Fruit fly (Drosophila melanogaster): Measurements from ENCODE around the gene alpha-Man-Ib.

Gene alpha-Man-Ib

DNA sequence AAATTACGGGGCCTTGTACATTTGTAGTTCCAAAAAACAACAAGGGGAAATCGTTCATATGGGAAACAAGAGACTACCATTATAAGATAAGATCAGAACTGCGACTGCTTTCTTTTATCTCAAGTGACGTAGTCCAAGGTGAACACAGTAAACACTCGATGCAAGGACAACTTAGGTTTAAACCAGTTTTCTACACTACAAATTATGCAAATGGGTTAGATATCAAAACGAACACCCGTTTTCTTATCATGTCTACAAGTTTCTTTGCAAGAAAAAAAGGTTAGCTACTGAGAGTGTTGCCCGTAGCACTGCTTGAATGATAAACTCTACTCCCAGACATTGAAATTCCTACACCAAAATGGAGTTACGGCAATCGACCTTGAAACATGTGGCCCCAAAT lies 11.5 kb upstream of the alpha-Man-Ib start (continued):
- TF ChIP-seq CG5953 (GFP tag; IDR thresholded peaks at IDR 0.05), result peak; percentile 41; the same call in 1 of the 2 replicates
- TF ChIP-seq nmo (GFP tag; optimal IDR thresholded peaks at IDR 0.05), result peak; percentile 76
- TF ChIP-seq CG10462 (GFP tag; optimal IDR thresholded peaks at IDR 0.05), result peak; percentile 14
- TF ChIP-seq Chrac-16 (GFP tag; optimal IDR thresholded peaks at IDR 0.05), result peak; percentile 50
- peak; percentile 53 for TF ChIP-seq CG1233 (GFP tag; optimal IDR thresholded peaks at IDR 0.05)
- TF ChIP-seq seq (GFP tag; IDR thresholded peaks at IDR 0.05), result no peak
- TF ChIP-seq Sry-δ (GFP tag; optimal IDR thresholded peaks at IDR 0.05), result peak; percentile 14
- TF ChIP-seq scrt (GFP tag; optimal IDR thresholded peaks at IDR 0.05), result no peak
- TF ChIP-seq HmgD (GFP tag; optimal IDR thresholded peaks at IDR 0.05), result no peak
- no peak for TF ChIP-seq bigmax (GFP tag; optimal IDR thresholded peaks at IDR 0.05)
- TF ChIP-seq CG10654 (GFP tag; optimal IDR thresholded peaks at IDR 0.05), result peak; percentile 2
- peak; percentile 20 for TF ChIP-seq CG12659 (GFP tag; optimal IDR thresholded peaks at IDR 0.05)
- no peak for TF ChIP-seq gsb-n (tag; optimal IDR thresholded peaks at IDR 0.05)
- peak; percentile 80 for TF ChIP-seq Side (GFP tag; optimal IDR thresholded peaks at IDR 0.05)

DNA sequence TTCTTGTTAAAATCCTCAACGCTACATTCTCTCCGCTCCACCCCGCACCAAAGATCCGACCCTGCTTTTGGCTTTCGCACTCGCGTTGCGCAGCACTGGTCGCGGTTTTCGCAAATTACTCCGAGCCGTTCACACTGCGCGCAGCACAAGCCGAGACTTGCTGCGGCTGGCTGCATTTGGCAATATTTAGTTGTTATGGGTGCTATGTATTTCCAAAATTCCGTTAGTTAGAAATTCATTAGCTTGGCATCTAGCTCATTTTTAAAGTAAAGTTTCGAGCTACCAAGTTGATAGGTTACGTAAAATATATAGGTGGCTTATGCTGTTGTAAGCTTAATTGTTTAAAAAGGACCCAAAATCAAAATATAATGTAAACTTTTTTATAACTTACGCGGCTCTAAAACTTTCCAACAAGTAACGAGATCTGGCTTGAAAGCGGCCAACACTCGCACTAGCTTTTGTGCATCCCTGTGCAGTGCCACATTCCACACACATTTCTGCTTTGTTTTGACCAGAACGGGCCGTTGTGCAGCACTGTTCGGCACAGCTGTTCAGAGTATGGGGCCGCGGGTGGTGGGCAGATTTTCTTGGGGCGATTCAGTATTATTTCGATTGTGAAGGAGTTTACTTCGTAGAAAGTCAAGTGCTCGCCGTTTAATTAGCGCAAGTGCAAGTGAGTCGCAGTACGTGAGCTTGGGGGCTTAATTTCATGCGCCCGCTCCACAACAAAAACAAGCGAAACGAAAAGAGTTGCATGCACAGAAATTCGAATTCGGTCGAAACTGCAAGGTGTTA lies 10.4 kb upstream of the alpha-Man-Ib start, which contains the start of the genes yem and Ctl2:
yem (minus strand) TSS at position 63 of the 795 bp plus-strand sequence.
Ctl2 (plus strand) TSS at position 554 of the 795 bp plus-strand sequence.
- TF ChIP-seq Opbp (GFP tag; IDR thresholded peaks at IDR 0.05; ENCODE audit: partially characterized antibody), result peak; percentile 35; the same call in 2 of the 3 replicates
- peak; percentile 68 for TF ChIP-seq ci (GFP tag; IDR thresholded peaks at IDR 0.05)
- peak; percentile 76 for TF ChIP-seq CG18476 (GFP tag; optimal IDR thresholded peaks at IDR 0.05)
- TF ChIP-seq ftz-f1 (GFP tag; optimal IDR thresholded peaks at IDR 0.05), result peak; percentile 46
- no peak for TF ChIP-seq stc (GFP tag; IDR thresholded peaks at IDR 0.05)
- TF ChIP-seq Abd-B (GFP tag; optimal IDR thresholded peaks at IDR 0.05), result peak; percentile 76
- TF ChIP-seq CG3163 (GFP tag; optimal IDR thresholded peaks at IDR 0.05), result peak; percentile 72
- peak; percentile 66 for TF ChIP-seq CG1603 (tag; optimal IDR thresholded peaks at IDR 0.05)
- TF ChIP-seq chn (GFP tag; optimal IDR thresholded peaks at IDR 0.05), result peak; percentile 76
- TF ChIP-seq CG42726 (GFP tag; IDR thresholded peaks at IDR 0.05; ENCODE audit: partially characterized antibody), result peak; percentile 71
- TF ChIP-seq slp2 (GFP tag; optimal IDR thresholded peaks at IDR 0.05), result peak; percentile 86
- peak; percentile 48 for TF ChIP-seq CG12769 (tag; optimal IDR thresholded peaks at IDR 0.05)
- peak; percentile 76 for TF ChIP-seq sug (tag; optimal IDR thresholded peaks at IDR 0.05)
- peak; percentile 91 for TF ChIP-seq CG2116 (GFP tag; optimal IDR thresholded peaks at IDR 0.05)
- peak; percentile 40; the same call in 1 of the 2 replicates for TF ChIP-seq amos (GFP tag; IDR thresholded peaks at IDR 0.05; ENCODE audit: partially characterized antibody)
- no peak for TF ChIP-seq CG15479 (GFP tag; optimal IDR thresholded peaks at IDR 0.05)
- TF ChIP-seq nerfin-1 (tag; optimal IDR thresholded peaks at IDR 0.05), result peak; percentile 81
- no peak for TF ChIP-seq Kr (GFP tag; optimal IDR thresholded peaks at IDR 0.05)
- peak; percentile 84 for TF ChIP-seq Rfx (GFP tag; IDR thresholded peaks at IDR 0.05)
- 0 out of 2 replicates have a peak, but pooled peaks have one; percentile 36 for TF ChIP-seq CG32772 (GFP tag; IDR thresholded peaks at IDR 0.05)
- peak; percentile 5; the same call in 1 of the 2 replicates for TF ChIP-seq ato (GFP tag; IDR thresholded peaks at IDR 0.05; ENCODE audit: partially characterized antibody)
- peak; percentile 93 for TF ChIP-seq Med (GFP tag)
- TF ChIP-seq kni (GFP tag; optimal IDR thresholded peaks at IDR 0.05), result peak; percentile 11
- no peak; the same call in 1 of the 2 replicates for TF ChIP-seq Ada2b (GFP tag; IDR thresholded peaks at IDR 0.05)
- TF ChIP-seq ap (GFP tag; IDR thresholded peaks at IDR 0.05), result no peak
- no peak; the same call in none of the 2 replicates for TF ChIP-seq E2f2 (GFP tag; IDR thresholded peaks at IDR 0.05)
- peak; percentile 83 for TF ChIP-seq CG12155 (GFP tag; optimal IDR thresholded peaks at IDR 0.05)
- TF ChIP-seq pho (GFP tag; optimal IDR thresholded peaks at IDR 0.05), result peak; percentile 91
- 0 out of 2 replicates have a peak, but pooled peaks have one; percentile 24 for TF ChIP-seq Awh (GFP tag; IDR thresholded peaks at IDR 0.05)
- TF ChIP-seq CG9817 (tag; optimal IDR thresholded peaks at IDR 0.05), result peak; percentile 67
- TF ChIP-seq CG17361 (GFP tag; IDR thresholded peaks at IDR 0.05), result peak; percentile 89
- TF ChIP-seq CG7928 (GFP tag; optimal IDR thresholded peaks at IDR 0.05), result peak; percentile 95
- peak; percentile 50; the same call in 1 of the 2 replicates for TF ChIP-seq CG4730 (GFP tag; IDR thresholded peaks at IDR 0.05)
- no peak for TF ChIP-seq danr (GFP tag; IDR thresholded peaks at IDR 0.05)
